Worm (Caenorhabditis elegans): Measurements from ENCODE around the gene tsp-12.

Gene tsp-12

ce11 chrIV:10151439-10151997 lies 1.1 kb upstream of the tsp-12 start, which contains the start of gene copg-1 (continued):
- TF ChIP-seq spr-3 (GFP tag; optimal IDR thresholded peaks at IDR 0.05) (no peak), unc-130 (GFP tag; optimal IDR thresholded peaks at IDR 0.05) (no peak), dmd-6 (GFP tag; IDR thresholded peaks at IDR 0.05) (0 out of 2 replicates have a peak, but pooled peaks have one; percentile 7), egl-43 (GFP tag; IDR thresholded peaks at IDR 0.05) (no peak), ZK337.2 (GFP tag; IDR thresholded peaks at IDR 0.05) (no peak), madf-5 (GFP tag; IDR thresholded peaks at IDR 0.05) (no peak), arid-1 (GFP tag; conservative IDR thresholded peaks at IDR 0.05) (no peak), mdl-1 (tag; optimal IDR thresholded peaks at IDR 0.05) (peak in 1 of 2 experiments; percentile 9), spr-1 (tag; optimal IDR thresholded peaks at IDR 0.05) (no peak), cey-2 (tag; optimal IDR thresholded peaks at IDR 0.05; ENCODE audit: borderline replicate concordance, insufficient read depth) (no peak), lin-29 (GFP tag; IDR thresholded peaks at IDR 0.05) (no peak), zfp-2 (tag; optimal IDR thresholded peaks at IDR 0.05) (no peak), duxl-1 (tag; optimal IDR thresholded peaks at IDR 0.05; ENCODE audit: poor library complexity) (no peak), lin-38 (GFP tag; IDR thresholded peaks at IDR 0.05) (peak; percentile 39; the same call in 1 of the 2 replicates), nhr-41 (GFP tag; IDR thresholded peaks at IDR 0.05) (no peak)

DNA sequence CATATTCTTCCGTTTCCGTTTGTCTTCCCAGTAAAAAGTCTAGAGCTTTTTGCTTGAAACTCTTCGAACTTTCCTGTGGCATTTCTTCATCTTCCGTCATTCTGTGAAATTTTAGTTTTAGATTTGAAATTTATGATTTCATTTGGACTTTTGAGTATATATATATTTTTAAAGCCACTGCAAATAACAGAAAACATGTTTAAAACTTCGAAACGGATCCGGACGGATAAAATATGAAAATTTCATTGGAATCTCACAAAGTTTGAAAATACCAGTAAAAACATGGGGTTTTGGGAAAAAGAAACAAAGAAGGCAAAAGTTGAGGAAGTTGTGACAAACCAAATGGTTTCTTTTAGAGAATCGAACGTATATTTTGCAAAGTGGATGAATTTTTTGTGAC lies 1.5 kb downstream of the tsp-12 start, which contains the start of gene pigs-1:
Gene pigs-1 (minus strand): TSS at position 101 of the 400 bp plus-strand sequence.
- TF ChIP-seq dpl-1 (GFP tag; optimal IDR thresholded peaks at IDR 0.05) (no peak), unc-62 (GFP tag; optimal IDR thresholded peaks at IDR 0.05 in 1 of 2) (no peak), unc-62 (tag; optimal IDR thresholded peaks at IDR 0.05) (no peak), ztf-11 (tag; optimal IDR thresholded peaks at IDR 0.05) (no peak), nhr-237 (tag; optimal IDR thresholded peaks at IDR 0.05) (no peak), lir-3 (tag; optimal IDR thresholded peaks at IDR 0.05) (no peak), php-3 (GFP tag; IDR thresholded peaks at IDR 0.05) (no peak), dmd-6 (GFP tag; IDR thresholded peaks at IDR 0.05) (no peak)

DNA sequence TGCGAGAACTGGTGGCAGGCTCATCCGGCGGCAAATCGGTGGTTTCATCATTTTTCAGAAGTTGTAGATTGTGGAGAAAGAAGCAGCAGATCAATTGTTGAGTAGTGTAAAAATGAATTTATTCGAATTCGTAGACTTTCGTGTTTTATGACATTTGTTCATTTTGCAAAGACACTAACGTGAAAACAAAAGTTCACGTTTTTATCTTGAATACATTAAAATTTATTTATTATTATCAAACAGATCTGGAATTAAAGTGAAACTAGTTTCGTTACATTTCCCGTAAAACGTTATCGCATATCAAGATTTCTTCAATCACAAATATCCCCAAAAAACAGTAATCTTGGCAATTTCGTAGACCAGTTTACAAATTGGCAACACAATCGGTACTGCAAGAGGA lies 3.5 kb downstream of the tsp-12 start, which contains the start of gene T14G10.8:
Gene T14G10.8 (minus strand): TSS at position 101 of the 400 bp plus-strand sequence.
- TF ChIP-seq nhr-28 (tag; optimal IDR thresholded peaks at IDR 0.05) = no peak
- no peak for TF ChIP-seq zfp-2 (tag; optimal IDR thresholded peaks at IDR 0.05)
- no peak for TF ChIP-seq mep-1 (tag; optimal IDR thresholded peaks at IDR 0.05)
- TF ChIP-seq nhr-77 (tag; optimal IDR thresholded peaks at IDR 0.05) = no peak
- no peak for TF ChIP-seq hlh-30 (tag; optimal IDR thresholded peaks at IDR 0.05; ENCODE audit: insufficient read depth)
- TF ChIP-seq mes-2 (tag; optimal IDR thresholded peaks at IDR 0.05; ENCODE audit: poor library complexity, severe bottlenecking) = no peak
- TF ChIP-seq Y75B8A.6 (GFP tag; IDR thresholded peaks at IDR 0.05) = no peak
- TF ChIP-seq arid-1 (GFP tag; conservative IDR thresholded peaks at IDR 0.05) = no peak
- no peak for TF ChIP-seq zfp-3 (GFP tag; conservative IDR thresholded peaks at IDR 0.05)
- TF ChIP-seq dmd-8 (GFP tag; IDR thresholded peaks at IDR 0.05) = no peak
- TF ChIP-seq attf-4 (tag; optimal IDR thresholded peaks at IDR 0.05) = no peak
- no peak for TF ChIP-seq daf-8 (GFP tag; IDR thresholded peaks at IDR 0.05)
- no peak for TF ChIP-seq fos-1 (tag; optimal IDR thresholded peaks at IDR 0.05)
- TF ChIP-seq ctbp-1 (GFP tag; IDR thresholded peaks at IDR 0.05) = no peak
- no peak for TF ChIP-seq mxl-3 (GFP tag; optimal IDR thresholded peaks at IDR 0.05)

ce11 chrIV:10144909-10145308 lies 5.5 kb downstream of the tsp-12 start:
- TF ChIP-seq F44E2.7 (GFP tag; IDR thresholded peaks at IDR 0.05) (no peak), unc-62 (GFP tag; optimal IDR thresholded peaks at IDR 0.05 in 1 of 2) (peak in 1 of 2 experiments; percentile 9), unc-62 (tag; optimal IDR thresholded peaks at IDR 0.05) (no peak), mxl-3 (GFP tag; optimal IDR thresholded peaks at IDR 0.05) (no peak), zfp-2 (tag; optimal IDR thresholded peaks at IDR 0.05) (no peak)
